Worm (Caenorhabditis elegans) whole organism, L4 larva: ENCODE results near the gene K06G5.1.
A peak's percentile ranks its signal among the peaks of the same experiment; 100 is the strongest.

Experiments used
- F49E8.2 ChIP-seq: sonication (generic microtip); optimal IDR thresholded peaks from 2 replicates; lab custom pipeline; 2016; ENCODE audit warnings: missing compliant biosample characterization, mild to moderate bottlenecking, missing genetic modification characterization, borderline replicate concordance
- R02D3.7 ChIP-seq: fragments of 150-350 bp; sonication (generic microtip); optimal IDR thresholded peaks from 3 replicates; lab custom pipeline; 2014; ENCODE audit warnings: missing biosample characterization, missing genetic modification characterization
- cey-2 ChIP-seq: sonication (generic microtip); optimal IDR thresholded peaks from 3 replicates; lab custom pipeline; 2017; ENCODE audit warnings: missing genetic modification characterization, mild to moderate bottlenecking, missing compliant biosample characterization, antibody characterized with exemption, borderline replicate concordance; ENCODE audit not compliant: insufficient read depth
- dve-1 ChIP-seq: sonication (generic microtip); optimal IDR thresholded peaks from 2 replicates; lab custom pipeline; 2017; ENCODE audit warnings: antibody characterized with exemption, mild to moderate bottlenecking, missing genetic modification characterization, missing compliant biosample characterization; ENCODE audit not compliant: insufficient read depth
- lin-29 ChIP-seq: fragments of 200-800 bp; sonication (Bioruptor generic); IDR thresholded peaks from 2 replicates; pipeline ENCODE4 v1.3.6; 2022; ENCODE audit warnings: missing genetic modification reagents, missing genetic modification characterization, missing compliant biosample characterization
- mdl-1 ChIP-seq, 2 experiments: fragments of 150-350 bp in 1 of 2; sonication (generic microtip) in 1 of 2; optimal IDR thresholded peaks; 2 replicates each; lab custom pipeline; 2014 to 2017; ENCODE audit warnings: missing biosample characterization in 2 of 2, missing genetic modification characterization in 2 of 2
- nhr-237 ChIP-seq: sonication (generic microtip); optimal IDR thresholded peaks from 2 replicates; lab custom pipeline; 2017; ENCODE audit warnings: missing biosample characterization, missing genetic modification characterization
- nhr-28 ChIP-seq: fragments of 150-350 bp; optimal IDR thresholded peaks from 2 replicates; lab custom pipeline; 2014; ENCODE audit warnings: missing biosample characterization, missing genetic modification characterization
- nhr-48 ChIP-seq: sonication (generic microtip); optimal IDR thresholded peaks from 2 replicates; lab custom pipeline; 2016; ENCODE audit warnings: mild to moderate bottlenecking, missing genetic modification characterization, missing compliant biosample characterization
- nhr-77 ChIP-seq: fragments of 150-350 bp; optimal IDR thresholded peaks from 2 replicates; lab custom pipeline; 2014; ENCODE audit warnings: missing biosample characterization, missing genetic modification characterization
- pha-4 ChIP-seq, 2 experiments: fragments of 150-350 bp in 1 of 2; fragments of 200-800 bp in 1 of 2; sonication (Bioruptor generic) in 1 of 2; IDR thresholded peaks in 1 of 2; optimal IDR thresholded peaks in 1 of 2; 2 replicates each; pipeline versions ENCODE4 v1.3.6 to Lab custom; 2014 to 2022; ENCODE audit warnings: missing genetic modification characterization in 2 of 2, missing genetic modification reagents in 2 of 2, missing biosample characterization in 1 of 2, missing compliant biosample characterization in 1 of 2
- skn-1 ChIP-seq: fragments of 150-350 bp; optimal IDR thresholded peaks from 2 replicates; lab custom pipeline; 2014; ENCODE audit warnings: missing biosample characterization, missing genetic modification characterization
- snpc-4 ChIP-seq: fragments of 150-350 bp; optimal IDR thresholded peaks from 2 replicates; lab custom pipeline; 2014; ENCODE audit warnings: missing biosample characterization, missing genetic modification characterization
- unc-62 ChIP-seq, 3 experiments: fragments of 150-350 bp in 1 of 3; sonication (generic microtip); optimal IDR thresholded peaks in 2 of 3; peaks in 1 of 3; 1 replicate in 1 of 3; 2 replicates in 2 of 3; lab custom pipeline; 2014 to 2017; ENCODE audit warnings: missing biosample characterization in 3 of 3, missing genetic modification characterization in 3 of 3, missing genetic modification reagents in 3 of 3, missing genotype in 1 of 3

- TF ChIP-seq F49E8.2 (tag; lab: Kevin White, UChicago) (no peak), nhr-77 (tag; lab: Kevin White, UChicago) (no peak), unc-62 (GFP tag; optimal IDR thresholded peaks at IDR 0.05 in 1 of 2; lab: Kevin White, UChicago) (peak in 1 of 2 experiments; percentile 16), unc-62 (tag; optimal IDR thresholded peaks at IDR 0.05; lab: Kevin White, UChicago) (no peak), mdl-1 (tag; optimal IDR thresholded peaks at IDR 0.05; lab: Kevin White, UChicago) (no peak), dve-1 (tag; lab: Kevin White, UChicago) (peak; percentile 33), cey-2 (no peak), skn-1 (tag; lab: Kevin White, UChicago) (no peak), pha-4 (GFP tag; IDR thresholded peaks at IDR 0.05; lab: Robert Waterston, UW) (no peak), pha-4 (tag; optimal IDR thresholded peaks at IDR 0.05; lab: Kevin White, UChicago) (peak; percentile 14), nhr-237 (no peak), nhr-28 (tag; lab: Kevin White, UChicago) (peak; percentile 71), snpc-4 (tag; lab: Kevin White, UChicago) (no peak), nhr-48 (no peak), R02D3.7 (tag; lab: Kevin White, UChicago) (no peak), lin-29 (GFP tag; lab: Robert Waterston, UW) (no peak)
Observed at ce11 chrX:14244493-14244892, 29.7 kb downstream of the K06G5.1 start.
